Worm (Caenorhabditis elegans): ENCODE data around the gene srx-24.

DNA sequence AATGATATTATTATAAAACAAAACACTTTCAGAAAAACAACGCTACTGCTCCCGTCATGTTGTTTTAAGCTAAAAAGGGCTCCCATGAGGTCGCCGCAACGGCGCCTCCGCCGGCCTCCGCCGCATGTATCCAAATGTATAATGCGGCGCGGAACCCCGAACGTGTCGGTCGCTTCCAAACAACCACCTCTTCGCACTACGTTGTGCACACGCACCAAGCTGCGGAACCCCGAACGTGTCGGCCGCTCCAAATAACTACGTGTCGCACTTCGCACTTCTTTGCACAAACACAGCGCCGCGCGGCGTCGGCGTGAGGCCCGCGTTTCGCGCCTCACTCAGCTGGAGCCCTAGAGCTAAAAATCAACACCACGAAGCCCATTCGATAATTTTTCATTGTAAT, 33.0 kb downstream of the srx-24 start:
- no peak for TF ChIP-seq him-1 (tag; optimal IDR thresholded peaks at IDR 0.05)
- TF ChIP-seq W03F9.2 (tag; optimal IDR thresholded peaks at IDR 0.05), result no peak

All from whole organism, L4/young adult.